Fruit fly (Drosophila melanogaster) whole organism, embryonic: ENCODE measurements around the gene CG8563.

ENCODE experiments used
- Aef1 ChIP-seq: fragments of 200-800 bp; sonication (Bioruptor generic); IDR thresholded peaks from 3 replicates; pipeline ENCODE4 v1.3.6; 2022; ENCODE audit warnings: missing biosample characterization, missing genetic modification characterization
- CG11085 ChIP-seq: fragments of 200-800 bp; sonication (Bioruptor generic); IDR thresholded peaks from 2 replicates; pipeline ENCODE4 v1.3.6; 2022; ENCODE audit warnings: missing biosample characterization, missing genetic modification characterization
- CG11456 ChIP-seq: fragments of 200-800 bp; sonication (Bioruptor generic); IDR thresholded peaks from 3 replicates; pipeline ENCODE4 v1.3.6; 2022; ENCODE audit warnings: missing biosample characterization, missing genetic modification characterization
- CG4854 ChIP-seq: fragments of 200-800 bp; sonication (Bioruptor generic); optimal IDR thresholded peaks from 2 replicates; lab custom pipeline; 2016; ENCODE audit warnings: missing biosample characterization, missing genetic modification characterization, inconsistent platforms
- Gsc ChIP-seq: fragments of 200-800 bp; sonication (Bioruptor generic); IDR thresholded peaks from 2 replicates; pipeline ENCODE4 v1.3.6; 2022; ENCODE audit warnings: missing biosample characterization, missing genetic modification characterization
- cg ChIP-seq: fragments of 200-800 bp; sonication (Bioruptor generic); optimal IDR thresholded peaks from 3 replicates; lab custom pipeline; 2019; ENCODE audit warnings: missing biosample characterization, mild to moderate bottlenecking, missing genetic modification characterization, moderate library complexity
- emc ChIP-seq: fragments of 200-800 bp; sonication (Bioruptor generic); optimal IDR thresholded peaks from 2 replicates; lab custom pipeline; 2016; ENCODE audit warnings: missing biosample characterization, missing genetic modification characterization
- ems ChIP-seq: fragments of 200-800 bp; sonication (Bioruptor generic); optimal IDR thresholded peaks from 3 replicates; lab custom pipeline; 2016; ENCODE audit warnings: missing biosample characterization, missing genetic modification characterization
- psq ChIP-seq: fragments of 200-800 bp; sonication (Bioruptor generic); optimal IDR thresholded peaks from 2 replicates; lab custom pipeline; 2017; ENCODE audit warnings: missing biosample characterization, missing genetic modification characterization
- sisA ChIP-seq: fragments of 200-800 bp; sonication (Bioruptor generic); IDR thresholded peaks from 2 replicates; pipeline ENCODE4 v1.3.6; 2022; ENCODE audit warnings: missing biosample characterization, missing genetic modification characterization
- ssp ChIP-seq: fragments of 200-800 bp; sonication (Bioruptor generic); IDR thresholded peaks from 2 replicates; pipeline ENCODE4 v1.3.6; 2022; ENCODE audit warnings: missing biosample characterization, missing genetic modification characterization
- tll ChIP-seq, 2 experiments: fragments of 200-800 bp in 1 of 2; fragments of >200 bp in 1 of 2; sonication (Bioruptor generic) in 1 of 2; optimal IDR thresholded peaks; 2 replicates each; lab custom pipeline; 2017 to 2019; ENCODE audit warnings: missing biosample characterization in 2 of 2, missing genetic modification characterization in 2 of 2, mild to moderate bottlenecking in 1 of 2, moderate library complexity in 1 of 2
- yki ChIP-seq: fragments of >200 bp; optimal IDR thresholded peaks from 3 replicates; lab custom pipeline; 2018

- no peak for TF ChIP-seq CG4854 (GFP tag; lab: Kevin White, UChicago)
- TF ChIP-seq CG11456 (GFP tag; lab: Robert Waterston, UW): no peak
- TF ChIP-seq ems (GFP tag; lab: Kevin White, UChicago): no peak
- no peak for TF ChIP-seq psq
- no peak for TF ChIP-seq cg (GFP tag; lab: Kevin White, UChicago)
- no peak for TF ChIP-seq tll (GFP tag; optimal IDR thresholded peaks at IDR 0.05; lab: Kevin White, UChicago)
- no peak for TF ChIP-seq Aef1 (GFP tag; lab: Robert Waterston, UW)
- TF ChIP-seq ssp: no peak
- TF ChIP-seq yki: no peak
- TF ChIP-seq emc (GFP tag; lab: Kevin White, UChicago): no peak
- TF ChIP-seq sisA (GFP tag; lab: Robert Waterston, UW): no peak
- TF ChIP-seq Gsc (GFP tag; lab: Robert Waterston, UW): no peak
- TF ChIP-seq CG11085 (GFP tag; lab: Robert Waterston, UW): no peak
These were observed 21.0 kb upstream of the CG8563 start, which contains the start of gene akirin for dm6 chr3L:7369543-7369942.
